Fruit fly (Drosophila melanogaster): ENCODE results near the gene CG13284.
A peak's percentile ranks its signal among the peaks of the same experiment; 100 is the strongest.

The CG13284 gene

DNA sequence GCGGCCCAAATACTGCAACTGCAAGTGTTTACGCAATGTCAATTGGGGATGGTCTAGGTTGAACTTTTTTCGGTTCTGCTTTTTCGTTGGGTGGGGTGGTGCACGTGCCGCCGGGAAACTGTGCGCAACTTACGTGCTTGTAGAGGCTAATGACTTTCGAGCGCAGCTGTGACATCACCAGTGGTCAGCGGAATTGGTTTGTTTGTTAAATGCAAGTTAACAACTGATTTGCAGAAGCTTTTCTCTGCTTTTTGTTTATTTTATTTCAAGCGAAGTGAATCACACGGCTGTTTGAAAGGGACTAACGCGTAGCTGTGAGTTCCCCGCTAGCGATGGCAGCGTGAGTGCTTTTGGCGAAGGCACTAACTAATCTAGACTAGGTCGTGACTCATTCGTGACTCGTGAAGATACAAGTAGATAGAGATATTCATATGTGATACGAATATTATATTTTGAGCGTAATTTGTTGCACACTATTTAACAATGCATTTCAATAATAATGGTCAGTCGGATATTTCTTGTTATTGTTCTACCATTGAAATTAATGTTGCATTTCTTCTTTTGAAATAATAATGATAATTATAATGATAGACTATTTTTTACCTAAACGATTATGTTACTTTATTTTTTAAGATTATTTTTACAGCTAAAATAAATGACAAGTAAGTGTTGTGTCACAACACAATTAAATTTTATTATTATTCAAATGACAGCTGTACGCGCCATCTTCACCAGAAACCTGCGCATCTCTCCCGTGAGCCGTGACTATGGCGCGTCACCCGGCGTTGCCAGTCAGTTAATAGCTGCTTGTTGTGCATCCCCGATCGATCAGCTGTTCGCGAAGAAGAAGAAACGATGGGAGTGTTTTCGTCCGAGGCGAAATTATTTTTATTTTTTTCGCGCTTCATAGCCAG lies 39.4 kb upstream of the CG13284 start, which contains the start of the genes osi and tweek (continued):
- TF ChIP-seq CG11560 (tag; IDR thresholded peaks at IDR 0.05) (peak; percentile 57; the same call in 2 of the 3 replicates), zfh2 (GFP tag; optimal IDR thresholded peaks at IDR 0.05) (peak; percentile 60), CG11398 (GFP tag; optimal IDR thresholded peaks at IDR 0.05) (no peak), cad (GFP tag; optimal IDR thresholded peaks at IDR 0.05) (no peak), CG12659 (GFP tag; optimal IDR thresholded peaks at IDR 0.05) (peak; percentile 65), pfk (GFP tag; optimal IDR thresholded peaks at IDR 0.05) (no peak), eve (GFP tag; optimal IDR thresholded peaks at IDR 0.05) (no peak), CG4730 (GFP tag; IDR thresholded peaks at IDR 0.05) (no peak), CG12155 (GFP tag; optimal IDR thresholded peaks at IDR 0.05) (peak; percentile 76), CG2120 (GFP tag; optimal IDR thresholded peaks at IDR 0.05) (peak; percentile 83), Adf1 (GFP tag; IDR thresholded peaks at IDR 0.05) (0 out of 2 replicates have a peak, but pooled peaks have one; percentile 14), CG1647 (GFP tag; optimal IDR thresholded peaks at IDR 0.05) (peak; percentile 10), CG32532 (GFP tag; IDR thresholded peaks at IDR 0.05) (peak; percentile 49), YL-1 (GFP tag; optimal IDR thresholded peaks at IDR 0.05) (peak; percentile 38), rib (GFP tag; IDR thresholded peaks at IDR 0.05) (no peak), ro (GFP tag; IDR thresholded peaks at IDR 0.05) (no peak), tin (GFP tag; optimal IDR thresholded peaks at IDR 0.05) (peak; percentile 57), CG31224 (GFP tag; IDR thresholded peaks at IDR 0.05) (no peak), C15 (GFP tag; IDR thresholded peaks at IDR 0.05) (no peak), CG8924 (tag; optimal IDR thresholded peaks at IDR 0.05) (peak; percentile 66), CG2202 (tag; optimal IDR thresholded peaks at IDR 0.05) (no peak), hkb (optimal IDR thresholded peaks at IDR 0.05) (no peak), hkb (GFP tag; IDR thresholded peaks at IDR 0.05) (no peak), CG32767 (GFP tag; IDR thresholded peaks at IDR 0.05) (no peak), crol (GFP tag; IDR thresholded peaks at IDR 0.05) (no peak), CG11085 (GFP tag; IDR thresholded peaks at IDR 0.05) (peak; percentile 22; the same call in 1 of the 2 replicates), tgo (GFP tag; IDR thresholded peaks at IDR 0.05) (peak; percentile 46; the same call in 1 of the 3 replicates), Lpt (GFP tag; optimal IDR thresholded peaks at IDR 0.05) (no peak), gce (GFP tag; IDR thresholded peaks at IDR 0.05) (no peak), BtbVII (GFP tag; optimal IDR thresholded peaks at IDR 0.05) (no peak), CG18476 (GFP tag; optimal IDR thresholded peaks at IDR 0.05) (peak; percentile 35), CG1024 (GFP tag; IDR thresholded peaks at IDR 0.05) (peak; percentile 31; the same call in 1 of the 2 replicates), CG31388 (GFP tag; optimal IDR thresholded peaks at IDR 0.05) (peak; percentile 8), tap (tag; optimal IDR thresholded peaks at IDR 0.05) (peak; percentile 27), Sin3A (optimal IDR thresholded peaks at IDR 0.05) (peak; percentile 61), CG18262 (tag; optimal IDR thresholded peaks at IDR 0.05) (no peak), Hmx (GFP tag; optimal IDR thresholded peaks at IDR 0.05) (no peak), CG6175 (GFP tag; IDR thresholded peaks at IDR 0.05) (no peak), CG5953 (GFP tag; IDR thresholded peaks at IDR 0.05) (no peak), D19A (tag; optimal IDR thresholded peaks at IDR 0.05) (no peak), Eip74EF (GFP tag; optimal IDR thresholded peaks at IDR 0.05) (no peak), CG11695 (GFP tag; IDR thresholded peaks at IDR 0.05) (no peak), mld (GFP tag; IDR thresholded peaks at IDR 0.05; ENCODE audit: partially characterized antibody) (no peak; the same call in 1 of the 3 replicates), klu (GFP tag; IDR thresholded peaks at IDR 0.05) (peak; percentile 44; the same call in 1 of the 2 replicates), CkIIα-i1 (GFP tag; IDR thresholded peaks at IDR 0.05) (no peak), Ravus (GFP tag; IDR thresholded peaks at IDR 0.05) (no peak), psq (GFP tag; optimal IDR thresholded peaks at IDR 0.05) (no peak), CG42726 (GFP tag; IDR thresholded peaks at IDR 0.05; ENCODE audit: partially characterized antibody) (peak; percentile 95), CG4424 (GFP tag; optimal IDR thresholded peaks at IDR 0.05) (peak; percentile 53), lov (optimal IDR thresholded peaks at IDR 0.05) (no peak), lov (GFP tag; IDR thresholded peaks at IDR 0.05) (0 out of 3 replicates have a peak, but pooled peaks have one; percentile 8)
